Fruit fly (Drosophila melanogaster) whole organism, prepupa: ENCODE results near the gene lost.
A peak's percentile ranks its signal among the peaks of the same experiment; 100 is the strongest.

Source experiments
- Blimp-1 ChIP-seq: fragments of 200-800 bp; sonication (Bioruptor generic); optimal IDR thresholded peaks from 3 replicates; lab custom pipeline; 2017; ENCODE audit warnings: missing biosample characterization, missing genetic modification characterization, mild to moderate bottlenecking, moderate library complexity, missing genetic modification reagents
- CG10669 ChIP-seq: fragments of 200-800 bp; sonication (Bioruptor generic); optimal IDR thresholded peaks from 3 replicates; lab custom pipeline; 2018; ENCODE audit warnings: missing biosample characterization, mild to moderate bottlenecking, missing genetic modification characterization, moderate library complexity
- CG11762 ChIP-seq: fragments of 200-800 bp; sonication (Bioruptor generic); optimal IDR thresholded peaks from 3 replicates; lab custom pipeline; 2016; ENCODE audit warnings: missing biosample characterization, missing genetic modification characterization; ENCODE audit not compliant: insufficient read depth
- CG11902 ChIP-seq: fragments of 200-800 bp; sonication (Bioruptor generic); optimal IDR thresholded peaks from 3 replicates; lab custom pipeline; 2016; ENCODE audit warnings: missing biosample characterization, missing genetic modification characterization
- CG3032 ChIP-seq: fragments of 200-800 bp; optimal IDR thresholded peaks from 2 replicates; lab custom pipeline; 2019; ENCODE audit warnings: missing biosample characterization, mild to moderate bottlenecking, missing genetic modification characterization, moderate library complexity
- CG31627 ChIP-seq: fragments of 200-800 bp; sonication (Bioruptor generic); optimal IDR thresholded peaks from 3 replicates; lab custom pipeline; 2016; ENCODE audit warnings: missing biosample characterization, missing genetic modification characterization
- CG32006 ChIP-seq: fragments of 200-800 bp; sonication (Bioruptor generic); optimal IDR thresholded peaks from 3 replicates; lab custom pipeline; 2017; ENCODE audit warnings: missing biosample characterization, mild to moderate bottlenecking, missing genetic modification characterization
- CG34406 ChIP-seq: fragments of 200-800 bp; sonication (Bioruptor generic); optimal IDR thresholded peaks from 3 replicates; lab custom pipeline; 2016; ENCODE audit warnings: missing biosample characterization, missing genetic modification characterization
- CG3919 ChIP-seq: fragments of 200-800 bp; sonication (Bioruptor generic); optimal IDR thresholded peaks from 3 replicates; lab custom pipeline; 2016; ENCODE audit warnings: missing biosample characterization, missing genetic modification characterization
- CG4318 ChIP-seq: fragments of 200-800 bp; sonication (Bioruptor generic); optimal IDR thresholded peaks from 3 replicates; lab custom pipeline; 2017; ENCODE audit warnings: missing biosample characterization, mild to moderate bottlenecking, missing genetic modification characterization
- CG6163 ChIP-seq: fragments of 200-800 bp; sonication (Bioruptor generic); IDR thresholded peaks from 3 replicates; pipeline ENCODE4 v1.3.6; 2022; ENCODE audit warnings: missing biosample characterization, missing genetic modification characterization
- CG6276 ChIP-seq: fragments of 200-800 bp; sonication (Bioruptor generic); optimal IDR thresholded peaks from 2 replicates; lab custom pipeline; 2017; ENCODE audit warnings: missing biosample characterization, mild to moderate bottlenecking, missing genetic modification characterization
- CG6808 ChIP-seq: fragments of 200-800 bp; sonication (Bioruptor generic); optimal IDR thresholded peaks from 3 replicates; lab custom pipeline; 2017; ENCODE audit warnings: missing biosample characterization, missing genetic modification characterization, mild to moderate bottlenecking, moderate library complexity, missing genetic modification reagents
- CG7368 ChIP-seq: fragments of 200-800 bp; sonication (Bioruptor generic); optimal IDR thresholded peaks from 3 replicates; lab custom pipeline; 2016; ENCODE audit warnings: missing biosample characterization, missing genetic modification characterization
- CG8632 ChIP-seq: fragments of 200-800 bp; sonication (Bioruptor generic); optimal IDR thresholded peaks from 3 replicates; lab custom pipeline; 2016; ENCODE audit warnings: missing biosample characterization, missing genetic modification characterization
- CG9139 ChIP-seq: fragments of 200-800 bp; sonication (Bioruptor generic); optimal IDR thresholded peaks from 3 replicates; lab custom pipeline; 2017; ENCODE audit warnings: missing biosample characterization, mild to moderate bottlenecking, missing genetic modification characterization
- Eip75B ChIP-seq: fragments of 200-800 bp; sonication (Bioruptor generic); optimal IDR thresholded peaks from 3 replicates; lab custom pipeline; 2016; ENCODE audit warnings: missing biosample characterization, missing genetic modification characterization
- Eip78C ChIP-seq: fragments of 200-800 bp; sonication (Bioruptor generic); peaks from one replicate; lab custom pipeline; 2016; ENCODE audit warnings: missing biosample characterization, missing genetic modification characterization
- Eip93F ChIP-seq: fragments of 200-800 bp; sonication (Bioruptor generic); optimal IDR thresholded peaks from 2 replicates; lab custom pipeline; 2016; ENCODE audit warnings: missing biosample characterization, mild to moderate bottlenecking, missing genetic modification characterization
- Ets21C ChIP-seq: fragments of 200-800 bp; sonication (Bioruptor generic); optimal IDR thresholded peaks from 3 replicates; lab custom pipeline; 2016; ENCODE audit warnings: missing biosample characterization, missing genetic modification characterization
- Ets96B ChIP-seq: fragments of 200-800 bp; optimal IDR thresholded peaks from 2 replicates; lab custom pipeline; 2019; ENCODE audit warnings: missing biosample characterization, mild to moderate bottlenecking, missing genetic modification characterization, moderate library complexity
- Gug ChIP-seq: fragments of 200-800 bp; sonication (Bioruptor generic); IDR thresholded peaks from 2 replicates; pipeline ENCODE4 v1.3.6; 2022; ENCODE audit warnings: missing biosample characterization, missing genetic modification characterization
- Hr39 ChIP-seq: fragments of 200-800 bp; sonication (Bioruptor generic); optimal IDR thresholded peaks from 2 replicates; lab custom pipeline; 2016; ENCODE audit warnings: missing biosample characterization, missing genetic modification characterization
- Met ChIP-seq: fragments of 200-800 bp; sonication (Bioruptor generic); optimal IDR thresholded peaks from 3 replicates; lab custom pipeline; 2016; ENCODE audit warnings: missing biosample characterization, missing genetic modification characterization
- Smox ChIP-seq: fragments of 200-800 bp; sonication (Bioruptor generic); optimal IDR thresholded peaks from 3 replicates; lab custom pipeline; 2016; ENCODE audit warnings: missing biosample characterization, missing genetic modification characterization
- Sox102F ChIP-seq: fragments of 200-800 bp; sonication (Bioruptor generic); optimal IDR thresholded peaks from 2 replicates; lab custom pipeline; 2016; ENCODE audit warnings: missing biosample characterization, mild to moderate bottlenecking, missing genetic modification characterization
- Sox14 ChIP-seq: fragments of 200-800 bp; sonication (Bioruptor generic); optimal IDR thresholded peaks from 3 replicates; lab custom pipeline; 2016; ENCODE audit warnings: missing biosample characterization, missing genetic modification characterization
- Sox15 ChIP-seq: fragments of 200-800 bp; sonication (Bioruptor generic); optimal IDR thresholded peaks from 3 replicates; lab custom pipeline; 2016; ENCODE audit warnings: missing biosample characterization, missing genetic modification characterization
- acj6 ChIP-seq: fragments of 200-800 bp; sonication (Bioruptor generic); optimal IDR thresholded peaks from 3 replicates; lab custom pipeline; 2016; ENCODE audit warnings: missing biosample characterization, missing genetic modification characterization
- cyc ChIP-seq: fragments of 200-800 bp; sonication (Bioruptor generic); optimal IDR thresholded peaks from 3 replicates; lab custom pipeline; 2016; ENCODE audit warnings: missing biosample characterization, missing genetic modification characterization
- dac ChIP-seq: fragments of 200-800 bp; sonication (Bioruptor generic); optimal IDR thresholded peaks from 2 replicates; lab custom pipeline; 2017; ENCODE audit warnings: missing biosample characterization, mild to moderate bottlenecking, missing genetic modification characterization
- dsx ChIP-seq: fragments of 200-800 bp; optimal IDR thresholded peaks from 3 replicates; lab custom pipeline; 2019; ENCODE audit warnings: missing biosample characterization, mild to moderate bottlenecking, missing genetic modification characterization, moderate library complexity; ENCODE audit not compliant: poor library complexity, severe bottlenecking
- eg ChIP-seq: fragments of 200-800 bp; sonication (Bioruptor generic); IDR thresholded peaks from 3 replicates; pipeline ENCODE4 v1.3.6; 2022; ENCODE audit warnings: missing biosample characterization, missing genetic modification characterization
- fd85E ChIP-seq: fragments of 200-800 bp; sonication (Bioruptor generic); optimal IDR thresholded peaks from 3 replicates; lab custom pipeline; 2016; ENCODE audit warnings: missing biosample characterization, missing genetic modification characterization
- fkh ChIP-seq: fragments of 200-800 bp; sonication (Bioruptor generic); optimal IDR thresholded peaks from 3 replicates; lab custom pipeline; 2017; ENCODE audit warnings: missing biosample characterization, mild to moderate bottlenecking, missing genetic modification characterization, moderate library complexity
- pdm3 ChIP-seq: fragments of 200-800 bp; sonication (Bioruptor generic); optimal IDR thresholded peaks from 3 replicates; lab custom pipeline; 2016; ENCODE audit warnings: missing biosample characterization, missing genetic modification characterization
- salr ChIP-seq, 2 experiments: fragments of 200-800 bp; sonication (Bioruptor generic); optimal IDR thresholded peaks; 3 replicates each; lab custom pipeline; 2016 to 2018; ENCODE audit warnings: missing biosample characterization in 2 of 2, missing genetic modification characterization in 2 of 2, mild to moderate bottlenecking in 1 of 2
- spab ChIP-seq: fragments of 200-800 bp; sonication (Bioruptor generic); optimal IDR thresholded peaks from 2 replicates; lab custom pipeline; 2017; ENCODE audit warnings: missing biosample characterization, mild to moderate bottlenecking, missing genetic modification characterization, missing genetic modification reagents
- ss ChIP-seq, 2 experiments: fragments of 200-800 bp; sonication (Bioruptor generic); optimal IDR thresholded peaks; 2 replicates in 1 of 2; 3 replicates in 1 of 2; lab custom pipeline; 2017 to 2018; ENCODE audit warnings: mild to moderate bottlenecking in 2 of 2, missing biosample characterization in 2 of 2, missing genetic modification characterization in 2 of 2, moderate library complexity in 1 of 2
- topi ChIP-seq: fragments of 200-800 bp; sonication (Bioruptor generic); optimal IDR thresholded peaks from 3 replicates; lab custom pipeline; 2016; ENCODE audit warnings: missing biosample characterization, missing genetic modification characterization
- vri ChIP-seq: fragments of 200-800 bp; sonication (Bioruptor generic); optimal IDR thresholded peaks from 3 replicates; lab custom pipeline; 2016; ENCODE audit warnings: missing biosample characterization, mild to moderate bottlenecking, missing genetic modification characterization

Gene lost

DNA sequence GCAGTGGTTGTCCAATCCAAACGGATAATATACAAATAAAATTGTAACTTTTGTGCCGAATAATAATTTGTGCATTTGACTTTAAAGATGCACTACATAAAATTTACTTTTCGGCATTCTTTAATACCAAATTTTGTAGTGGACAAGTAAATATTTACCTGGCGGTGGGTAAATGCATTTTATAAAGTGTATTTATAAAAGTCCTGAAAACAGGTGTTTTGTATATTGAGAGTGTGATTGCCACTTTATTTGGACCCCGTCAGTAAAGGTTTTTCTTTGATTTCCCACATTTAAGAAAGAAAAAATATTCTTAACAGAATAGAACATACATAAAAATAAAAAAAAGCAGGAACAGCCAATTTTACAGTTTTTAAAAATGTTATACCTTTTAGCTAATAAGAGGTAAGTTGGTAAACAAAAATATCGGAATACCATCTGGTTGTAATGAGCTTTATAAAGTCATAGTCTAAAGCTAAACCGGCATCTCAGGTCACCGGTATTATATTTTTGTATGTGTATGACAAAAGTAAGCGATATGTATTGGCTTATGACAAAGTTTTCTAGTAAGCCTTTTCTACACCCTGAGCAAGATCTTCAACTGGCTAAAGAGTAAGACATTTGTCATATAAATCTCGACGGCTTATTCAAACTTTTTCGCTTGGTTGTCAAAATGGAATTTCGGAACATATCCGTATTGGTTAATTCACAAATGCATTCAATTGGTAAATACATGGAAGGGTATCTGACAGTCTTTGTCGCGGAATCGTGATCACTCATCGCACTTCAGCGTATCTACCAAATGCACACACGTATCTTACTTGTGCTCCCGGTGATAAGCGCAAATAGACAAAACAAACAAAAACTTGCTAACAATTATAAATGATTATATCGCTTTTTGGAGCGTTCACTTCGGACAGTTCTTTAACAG, 8.0 kb upstream of the lost start (continued):
- TF ChIP-seq CG31627 (GFP tag; lab: Kevin White, UChicago) (peak; percentile 95), topi (GFP tag; lab: Kevin White, UChicago) (peak; percentile 95), CG11902 (GFP tag; lab: Kevin White, UChicago) (peak; percentile 91), pdm3 (GFP tag; lab: Kevin White, UChicago) (peak; percentile 96), CG6163 (GFP tag; lab: Robert Waterston, UW) (peak; percentile 95), CG32006 (GFP tag; lab: Kevin White, UChicago) (peak; percentile 97), fd85E (peak; percentile 83), CG6276 (GFP tag; lab: Kevin White, UChicago) (peak; percentile 95), Eip75B (peak; percentile 92), CG6808 (GFP tag; lab: Kevin White, UChicago) (peak; percentile 65), CG10669 (GFP tag; lab: Kevin White, UChicago) (peak; percentile 86), Smox (GFP tag; lab: Kevin White, UChicago) (peak; percentile 90), CG8632 (peak; percentile 92), Eip78C (peak; percentile 99), CG4318 (GFP tag; lab: Kevin White, UChicago) (peak; percentile 93), Sox14 (GFP tag; lab: Kevin White, UChicago) (peak; percentile 97), spab (GFP tag; lab: Kevin White, UChicago) (peak; percentile 76), cyc (GFP tag; lab: Kevin White, UChicago) (peak; percentile 95)

DNA sequence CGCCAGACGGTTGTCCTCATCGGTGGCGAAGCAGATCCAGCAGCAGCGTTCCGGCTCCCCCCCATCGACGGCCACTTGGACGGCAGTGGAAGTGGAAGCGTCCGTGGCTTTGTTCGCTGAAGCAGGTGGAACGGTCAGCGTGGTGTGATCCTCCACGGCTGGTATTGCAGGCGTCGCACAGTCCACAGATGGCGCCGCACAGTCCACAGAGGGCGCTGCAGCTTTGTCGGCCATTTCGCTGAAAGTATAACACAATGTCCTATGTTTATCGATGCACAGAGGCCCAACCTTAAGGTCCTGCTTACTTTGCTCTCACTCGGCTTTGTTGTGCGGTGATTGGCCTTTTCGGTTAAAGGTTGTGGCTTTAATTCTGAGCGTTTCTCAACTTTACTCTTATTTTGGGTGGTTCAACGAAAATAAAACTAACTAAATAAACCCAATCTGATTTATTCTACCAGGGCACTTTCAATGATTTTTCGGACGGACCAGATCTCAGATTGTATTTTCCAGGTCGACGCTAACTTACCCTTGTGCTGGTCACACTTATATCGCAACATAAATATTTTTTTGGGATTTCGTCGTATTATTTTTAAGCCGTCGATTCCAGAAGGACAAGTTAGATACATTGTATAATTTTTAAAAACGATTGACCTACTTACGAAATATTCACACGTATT, 5.3 kb upstream of the lost start, which contains the start of gene CG9855:
CG9855 (minus strand) TSS at position 473 of the 677 bp plus-strand sequence.
- TF ChIP-seq Sox14 (GFP tag; lab: Kevin White, UChicago): peak; percentile 14
- peak; percentile 86 for TF ChIP-seq dsx
- TF ChIP-seq CG11762 (GFP tag; lab: Kevin White, UChicago): no peak
- peak; percentile 73 for TF ChIP-seq Eip78C
- peak; percentile 10 for TF ChIP-seq Blimp-1 (GFP tag; lab: Kevin White, UChicago)
- TF ChIP-seq, all 60 proteins: peak for 4

dm6 chr3R:4399810-4400496, 2.9 kb upstream of the lost start:
- TF ChIP-seq Gug (GFP tag; lab: Robert Waterston, UW): no peak
- TF ChIP-seq Eip93F (GFP tag; lab: Kevin White, UChicago): no peak
- TF ChIP-seq salr (GFP tag; optimal IDR thresholded peaks at IDR 0.05; lab: Kevin White, UChicago): peak in 1 of 2 experiments; percentile 52
- no peak for TF ChIP-seq Sox102F (GFP tag; lab: Kevin White, UChicago)
- TF ChIP-seq CG3919 (GFP tag; lab: Kevin White, UChicago): no peak
- TF ChIP-seq CG34406 (GFP tag; lab: Kevin White, UChicago): no peak
- TF ChIP-seq CG3032 (tag; lab: Kevin White, UChicago): peak; percentile 40
- peak; percentile 7 for TF ChIP-seq CG8632
- TF ChIP-seq CG11902 (GFP tag; lab: Kevin White, UChicago): no peak
- TF ChIP-seq ss (GFP tag; optimal IDR thresholded peaks at IDR 0.05; lab: Kevin White, UChicago): peak in 1 of 2 experiments; percentile 51
- TF ChIP-seq Ets96B (tag; lab: Kevin White, UChicago): peak; percentile 7
- peak; percentile 23; the same call in 1 of the 3 replicates for TF ChIP-seq eg (GFP tag; lab: Robert Waterston, UW)
- no peak for TF ChIP-seq fd85E
- TF ChIP-seq CG6163 (GFP tag; lab: Robert Waterston, UW): no peak
- TF ChIP-seq dac (GFP tag; lab: Kevin White, UChicago): no peak
- TF ChIP-seq CG11762 (GFP tag; lab: Kevin White, UChicago): no peak
- no peak for TF ChIP-seq CG7368 (GFP tag; lab: Kevin White, UChicago)
- peak; percentile 30 for TF ChIP-seq Hr39
- TF ChIP-seq topi (GFP tag; lab: Kevin White, UChicago): peak; percentile 5
- TF ChIP-seq vri (GFP tag; lab: Kevin White, UChicago): no peak
- peak; percentile 28 for TF ChIP-seq Met (GFP tag; lab: Kevin White, UChicago)
- peak; percentile 66 for TF ChIP-seq fkh (GFP tag; lab: Kevin White, UChicago)
- TF ChIP-seq CG9139 (GFP tag; lab: Kevin White, UChicago): no peak
- TF ChIP-seq spab (GFP tag; lab: Kevin White, UChicago): no peak
- peak; percentile 32 for TF ChIP-seq Ets21C (GFP tag; lab: Kevin White, UChicago)
- TF ChIP-seq cyc (GFP tag; lab: Kevin White, UChicago): peak; percentile 30
- peak; percentile 45 for TF ChIP-seq acj6 (GFP tag; lab: Kevin White, UChicago)
- peak; percentile 19 for TF ChIP-seq Sox15
